Fruit fly (Drosophila melanogaster) whole organism, wandering third instar larva: ENCODE results near the gene Strump.

Experiments used
- Abd-B ChIP-seq: fragments of >200 bp; optimal IDR thresholded peaks from 2 replicates; lab custom pipeline; 2017; ENCODE audit warnings: missing biosample characterization, missing genetic modification characterization
- CG32264 ChIP-seq: fragments of 200-800 bp; sonication (Bioruptor generic); optimal IDR thresholded peaks from 2 replicates; lab custom pipeline; 2016; ENCODE audit warnings: missing biosample characterization, missing genetic modification characterization
- CG9705 ChIP-seq: fragments of 200-800 bp; sonication (Bioruptor generic); optimal IDR thresholded peaks from 2 replicates; lab custom pipeline; 2018; ENCODE audit warnings: missing biosample characterization, mild to moderate bottlenecking, missing genetic modification characterization
- CrebA ChIP-seq: fragments of 200-800 bp; sonication (Bioruptor generic); optimal IDR thresholded peaks from 2 replicates; lab custom pipeline; 2016; ENCODE audit warnings: missing biosample characterization, mild to moderate bottlenecking, missing genetic modification characterization, borderline replicate concordance
- Dfd ChIP-seq: fragments of >200 bp; optimal IDR thresholded peaks from 2 replicates; lab custom pipeline; 2017; ENCODE audit warnings: missing biosample characterization, missing genetic modification characterization
- Dif ChIP-seq: fragments of 200-275, 200-300 bp; sonication (Bioruptor generic); optimal IDR thresholded peaks from 2 replicates; lab custom pipeline; 2018; ENCODE audit warnings: missing biosample characterization, missing genetic modification characterization; ENCODE audit not compliant: partially characterized antibody
- GATAd ChIP-seq: sonication (Bioruptor generic); optimal IDR thresholded peaks from 2 replicates; lab custom pipeline; 2016; ENCODE audit warnings: missing biosample characterization, missing genetic modification characterization
- HLH106 ChIP-seq: fragments of 200-800 bp; optimal IDR thresholded peaks from 3 replicates; lab custom pipeline; 2019; ENCODE audit warnings: missing biosample characterization, mild to moderate bottlenecking, missing genetic modification characterization, moderate library complexity
- Hnf4 ChIP-seq: fragments of 200-800 bp; sonication (Bioruptor generic); optimal IDR thresholded peaks from 2 replicates; lab custom pipeline; 2016; ENCODE audit warnings: missing biosample characterization, mild to moderate bottlenecking, missing genetic modification characterization
- Hr78 ChIP-seq: fragments of >200 bp; optimal IDR thresholded peaks from 2 replicates; lab custom pipeline; 2017; ENCODE audit warnings: missing biosample characterization, missing genetic modification characterization
- Hr83 ChIP-seq: fragments of 200-300 bp; sonication (Bioruptor generic); optimal IDR thresholded peaks from 2 replicates; lab custom pipeline; 2016; ENCODE audit warnings: missing biosample characterization, mild to moderate bottlenecking, missing genetic modification characterization, moderate library complexity; ENCODE audit not compliant: poor library complexity, severe bottlenecking
- Jra ChIP-seq: sonication (Bioruptor generic); optimal IDR thresholded peaks from 2 replicates; lab custom pipeline; 2016; ENCODE audit warnings: missing biosample characterization, missing genetic modification characterization
- Mio ChIP-seq: sonication (Bioruptor generic); optimal IDR thresholded peaks from 2 replicates; lab custom pipeline; 2016; ENCODE audit warnings: missing biosample characterization, missing genetic modification characterization
- Myc ChIP-seq: fragments of >200 bp; optimal IDR thresholded peaks from 2 replicates; lab custom pipeline; 2017
- N ChIP-seq: fragments of >200 bp; optimal IDR thresholded peaks from 2 replicates; lab custom pipeline; 2018; ENCODE audit warnings: missing biosample characterization, missing external identifiers, missing genetic modification characterization
- OdsH ChIP-seq: fragments of 200-800 bp; sonication (Bioruptor generic); optimal IDR thresholded peaks from 2 replicates; lab custom pipeline; 2016; ENCODE audit warnings: missing biosample characterization, mild to moderate bottlenecking, missing genetic modification characterization
- Rel ChIP-seq, 2 experiments: fragments of 200-800 bp; sonication (Bioruptor generic) in 1 of 2; optimal IDR thresholded peaks; 2 replicates in 1 of 2; 3 replicates in 1 of 2; lab custom pipeline; 2016 to 2019; ENCODE audit warnings: mild to moderate bottlenecking in 2 of 2, missing biosample characterization in 2 of 2, missing genetic modification characterization in 2 of 2, moderate library complexity in 1 of 2
- Sp1 ChIP-seq: fragments of 200-800 bp; sonication (Bioruptor generic); optimal IDR thresholded peaks from 3 replicates; lab custom pipeline; 2019; ENCODE audit warnings: missing biosample characterization, mild to moderate bottlenecking, missing genetic modification characterization, moderate library complexity
- Vsx2 ChIP-seq: fragments of 200-300, 225-300 bp; sonication (Bioruptor generic); optimal IDR thresholded peaks from 2 replicates; lab custom pipeline; 2018; ENCODE audit warnings: missing biosample characterization, missing genetic modification characterization; ENCODE audit not compliant: partially characterized antibody
- br ChIP-seq: fragments of 200-800 bp; sonication (Bioruptor generic); optimal IDR thresholded peaks from 2 replicates; lab custom pipeline; 2016; ENCODE audit warnings: missing biosample characterization, missing genetic modification characterization
- brk ChIP-seq: fragments of 200-800 bp; sonication (Bioruptor generic); optimal IDR thresholded peaks from 2 replicates; lab custom pipeline; 2016; ENCODE audit warnings: missing biosample characterization, mild to moderate bottlenecking, missing genetic modification characterization
- dl ChIP-seq, 2 experiments: fragments of 175-275, 200-275 bp in 1 of 2; fragments of 200-275 bp in 1 of 2; sonication (Bioruptor generic); optimal IDR thresholded peaks; lab custom pipeline; 2018; ENCODE audit warnings: mild to moderate bottlenecking in 2 of 2, missing biosample characterization in 2 of 2, missing genetic modification characterization in 2 of 2, moderate library complexity in 2 of 2; ENCODE audit not compliant: partially characterized antibody in 2 of 2, insufficient read depth in 1 of 2
- dmrt93B ChIP-seq: fragments of 200-800 bp; sonication (Bioruptor generic); optimal IDR thresholded peaks from 2 replicates; lab custom pipeline; 2018; ENCODE audit warnings: missing biosample characterization, mild to moderate bottlenecking, missing genetic modification characterization
- dsf ChIP-seq: sonication (Bioruptor generic); optimal IDR thresholded peaks from 2 replicates; lab custom pipeline; 2016; ENCODE audit warnings: missing biosample characterization, missing genetic modification characterization, borderline replicate concordance
- ey ChIP-seq: fragments of 200-800 bp; sonication (Bioruptor generic); optimal IDR thresholded peaks from 2 replicates; lab custom pipeline; 2016; ENCODE audit warnings: missing biosample characterization, missing genetic modification characterization
- foxo ChIP-seq, 2 experiments: fragments of 200-800 bp; sonication (Bioruptor generic); optimal IDR thresholded peaks; 2 replicates in 1 of 2; 3 replicates in 1 of 2; lab custom pipeline; 2016 to 2017; ENCODE audit warnings: missing biosample characterization in 2 of 2, missing genetic modification characterization in 2 of 2
- fru ChIP-seq: fragments of 200-800 bp; sonication (Bioruptor generic); optimal IDR thresholded peaks from 3 replicates; lab custom pipeline; 2016; ENCODE audit warnings: missing biosample characterization, mild to moderate bottlenecking, missing genetic modification characterization
- h ChIP-seq: fragments of 200-800 bp; sonication (Bioruptor generic); optimal IDR thresholded peaks from 3 replicates; lab custom pipeline; 2016; ENCODE audit warnings: missing biosample characterization, mild to moderate bottlenecking, missing genetic modification characterization
- jim ChIP-seq: fragments of 175-275, 200-325 bp; sonication (Bioruptor generic); optimal IDR thresholded peaks from 2 replicates; lab custom pipeline; 2016; ENCODE audit warnings: missing biosample characterization, mild to moderate bottlenecking, missing genetic modification characterization
- lola ChIP-seq: fragments of >200 bp; optimal IDR thresholded peaks from 2 replicates; lab custom pipeline; 2017; ENCODE audit warnings: missing biosample characterization, missing genetic modification characterization
- pan ChIP-seq: fragments of >200 bp; optimal IDR thresholded peaks from 2 replicates; lab custom pipeline; 2017
- psq ChIP-seq: fragments of 200-800 bp; sonication (Bioruptor generic); optimal IDR thresholded peaks from 3 replicates; lab custom pipeline; 2017; ENCODE audit warnings: missing biosample characterization, mild to moderate bottlenecking, missing genetic modification characterization, moderate library complexity
- rgr ChIP-seq: fragments of 200-800 bp; sonication (Bioruptor generic); optimal IDR thresholded peaks from 3 replicates; lab custom pipeline; 2016; ENCODE audit warnings: missing biosample characterization, mild to moderate bottlenecking, missing genetic modification characterization
- sage ChIP-seq: fragments of 200-800 bp; sonication (Bioruptor generic); optimal IDR thresholded peaks from 2 replicates; lab custom pipeline; 2016; ENCODE audit warnings: missing biosample characterization, mild to moderate bottlenecking, missing genetic modification characterization
- sv ChIP-seq: fragments of 200-800 bp; sonication (Bioruptor generic); optimal IDR thresholded peaks from 3 replicates; lab custom pipeline; 2016; ENCODE audit warnings: missing biosample characterization, missing genetic modification characterization
- tai ChIP-seq: sonication (Bioruptor generic); optimal IDR thresholded peaks from 2 replicates; lab custom pipeline; 2016; ENCODE audit warnings: missing biosample characterization, missing genetic modification characterization
- usp ChIP-seq: fragments of >200 bp; optimal IDR thresholded peaks from 2 replicates; lab custom pipeline; 2017; ENCODE audit warnings: missing biosample characterization, missing genetic modification characterization
- woc ChIP-seq: sonication (Bioruptor generic); optimal IDR thresholded peaks from 2 replicates; lab custom pipeline; 2016; ENCODE audit warnings: missing biosample characterization, mild to moderate bottlenecking, missing genetic modification characterization

The Strump gene

DNA sequence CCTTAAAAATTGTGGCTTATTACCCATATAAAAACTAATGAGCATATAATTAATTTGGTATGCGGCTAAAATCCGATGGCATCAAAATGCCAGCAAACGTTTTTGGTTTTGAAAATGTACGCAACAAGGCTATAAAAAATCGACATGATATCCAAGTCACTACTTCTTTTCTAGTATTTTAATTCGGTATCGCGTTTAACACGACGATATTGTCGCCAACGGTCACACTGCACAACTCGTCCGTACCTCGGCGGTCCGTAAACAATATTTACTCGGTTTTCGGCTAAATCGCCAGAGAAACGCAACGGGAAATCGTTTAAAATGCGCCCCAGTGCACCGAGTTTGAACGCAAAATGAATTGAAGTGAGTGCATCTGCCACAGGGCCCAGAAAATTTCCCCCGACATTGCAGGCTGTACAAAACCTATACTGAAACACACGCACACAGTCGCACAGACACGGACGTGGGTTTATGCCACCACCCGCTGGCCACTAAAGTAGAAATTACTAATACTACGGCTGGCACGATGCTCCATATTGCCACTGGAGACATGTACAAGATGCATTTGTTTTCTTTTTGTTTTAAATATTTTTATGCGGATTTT, 8.7 kb upstream of the Strump start, which contains the start of gene Taf4:
Taf4 (plus strand) TSS at position 210 of the 604 bp plus-strand sequence.
- TF ChIP-seq pan (lab: Kevin White, UChicago), result no peak
- TF ChIP-seq Hnf4 (GFP tag; lab: Kevin White, UChicago), result no peak
- no peak for TF ChIP-seq dsf
- TF ChIP-seq, all 38 proteins: peak for 0

DNA sequence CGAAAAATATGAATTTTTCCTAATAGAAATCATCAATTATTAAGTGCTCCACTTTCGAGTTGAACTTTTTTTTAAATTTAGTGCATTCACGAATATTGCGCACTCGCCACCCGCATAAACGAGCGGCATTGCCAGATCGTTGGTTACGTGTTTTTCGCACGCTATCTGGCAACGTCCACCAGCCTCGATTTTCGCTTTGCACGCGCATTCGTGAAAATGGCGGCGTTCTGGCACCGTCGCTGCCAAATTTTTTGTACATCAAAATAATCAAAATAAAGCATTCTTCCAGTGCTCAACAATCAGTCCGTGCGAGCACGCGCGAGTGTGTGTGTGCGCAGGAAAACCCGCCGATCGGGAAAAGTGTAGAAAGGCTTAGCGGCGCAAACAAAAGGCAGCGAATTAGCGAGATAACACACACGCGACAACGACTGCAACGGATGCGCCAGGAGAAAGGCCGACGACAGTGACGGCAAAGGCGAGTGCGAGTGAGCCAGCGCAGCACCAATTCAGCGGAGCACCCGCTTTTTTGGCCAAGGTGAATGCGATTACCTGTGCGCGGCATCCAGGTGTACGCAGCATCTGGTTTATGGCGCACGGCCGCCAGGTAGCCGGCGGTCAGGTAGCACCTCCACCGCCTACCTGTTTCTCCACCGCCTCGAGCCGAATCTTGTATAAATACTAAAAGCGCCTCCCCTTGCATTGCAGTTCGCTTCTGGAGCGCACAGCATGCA, 8.0 kb upstream of the Strump start:
- TF ChIP-seq h (peak; percentile 96), tai (GFP tag; lab: Kevin White, UChicago) (no peak), dsf (peak; percentile 84), foxo (GFP tag; optimal IDR thresholded peaks at IDR 0.05; lab: Kevin White, UChicago) (peak; percentile 50 to 93), OdsH (GFP tag; lab: Kevin White, UChicago) (peak; percentile 92), Dfd (GFP tag; lab: Kevin White, UChicago) (no peak), woc (GFP tag; lab: Kevin White, UChicago) (peak; percentile 94), fru (GFP tag; lab: Kevin White, UChicago) (peak; percentile 93), rgr (GFP tag; lab: Kevin White, UChicago) (peak; percentile 92), CG32264 (GFP tag; lab: Kevin White, UChicago) (peak; percentile 77), Dif (GFP tag; lab: Kevin White, UChicago) (no peak), Hnf4 (GFP tag; lab: Kevin White, UChicago) (peak; percentile 86), jim (GFP tag; lab: Kevin White, UChicago) (no peak), Mio (GFP tag; lab: Kevin White, UChicago) (peak; percentile 61), HLH106 (tag; lab: Kevin White, UChicago) (peak; percentile 84), GATAd (GFP tag; lab: Kevin White, UChicago) (peak; percentile 39), Myc (lab: Kevin White, UChicago) (no peak), psq (GFP tag; lab: Kevin White, UChicago) (peak; percentile 96), usp (GFP tag; lab: Kevin White, UChicago) (no peak), sv (peak; percentile 88), Abd-B (GFP tag; lab: Kevin White, UChicago) (no peak), CrebA (GFP tag; lab: Kevin White, UChicago) (no peak), Sp1 (GFP tag; lab: Kevin White, UChicago) (peak; percentile 84), Vsx2 (no peak), pan (lab: Kevin White, UChicago) (no peak), dl (GFP tag; optimal IDR thresholded peaks at IDR 0.05; lab: Kevin White, UChicago; ENCODE audit: insufficient read depth in 1 of 2, partially characterized antibody in 2 of 2) (no peak), ey (peak; percentile 92), Hr78 (GFP tag; lab: Kevin White, UChicago) (no peak), lola (no peak), dmrt93B (GFP tag; lab: Kevin White, UChicago) (no peak), CG9705 (peak; percentile 80), N (GFP tag; lab: Kevin White, UChicago) (no peak), brk (no peak), Hr83 (GFP tag; lab: Kevin White, UChicago) (peak; percentile 73), Jra (GFP tag; lab: Kevin White, UChicago) (peak; percentile 82), Rel (GFP tag; optimal IDR thresholded peaks at IDR 0.05; lab: Kevin White, UChicago) (no peak), Rel (tag; optimal IDR thresholded peaks at IDR 0.05; lab: Kevin White, UChicago) (peak; percentile 44), br (GFP tag; lab: Kevin White, UChicago) (peak; percentile 90), sage (peak; percentile 74)
